Fruit fly (Drosophila melanogaster): ENCODE measurements around the gene CG33700.

Gene CG33700

dm6 chr3L:9508653-9509036 is 16.7 kb downstream of the CG33700 start (continued):
- TF ChIP-seq Usf (GFP tag; optimal IDR thresholded peaks at IDR 0.05): no peak
- 0 out of 2 replicates have a peak, but pooled peaks have one; percentile 10 for TF ChIP-seq CG9932 (GFP tag; IDR thresholded peaks at IDR 0.05)
- TF ChIP-seq Hey (tag; optimal IDR thresholded peaks at IDR 0.05): no peak
- no peak for TF ChIP-seq CG12942 (GFP tag; optimal IDR thresholded peaks at IDR 0.05)
- TF ChIP-seq Atf3 (GFP tag; optimal IDR thresholded peaks at IDR 0.05): no peak
- TF ChIP-seq Oli (tag; optimal IDR thresholded peaks at IDR 0.05): peak; percentile 60
- TF ChIP-seq pan (optimal IDR thresholded peaks at IDR 0.05): peak in 1 of 2 experiments; percentile 29
- peak in 1 of 2 experiments; percentile 28 for TF ChIP-seq pan (GFP tag; optimal IDR thresholded peaks at IDR 0.05 in 1 of 2, IDR thresholded peaks at IDR 0.05 in 1 of 2)
- no peak for TF ChIP-seq CG14014 (GFP tag; IDR thresholded peaks at IDR 0.05)
- TF ChIP-seq Ada2b (GFP tag; IDR thresholded peaks at IDR 0.05): no peak; the same call in 1 of the 2 replicates
- peak; percentile 43 for TF ChIP-seq CG9817 (tag; optimal IDR thresholded peaks at IDR 0.05)
- no peak for TF ChIP-seq eve (GFP tag; optimal IDR thresholded peaks at IDR 0.05)
- peak; percentile 61 for TF ChIP-seq CG3407 (GFP tag; optimal IDR thresholded peaks at IDR 0.05)
- TF ChIP-seq trh (GFP tag; optimal IDR thresholded peaks at IDR 0.05): peak; percentile 0
- TF ChIP-seq crp (GFP tag; optimal IDR thresholded peaks at IDR 0.05): peak in 1 of 2 experiments; percentile 6
- TF ChIP-seq Fer1 (GFP tag; optimal IDR thresholded peaks at IDR 0.05): peak; percentile 34
- TF ChIP-seq ttk (GFP tag; IDR thresholded peaks at IDR 0.05): peak; percentile 57; the same call in 1 of the 2 replicates
- TF ChIP-seq CrebB (tag; optimal IDR thresholded peaks at IDR 0.05): no peak
- TF ChIP-seq CG13624 (GFP tag; optimal IDR thresholded peaks at IDR 0.05): no peak
- no peak for TF ChIP-seq bab2 (GFP tag; optimal IDR thresholded peaks at IDR 0.05)
- TF ChIP-seq dmrt99B (tag; optimal IDR thresholded peaks at IDR 0.05): peak; percentile 80
- no peak for TF ChIP-seq Oaz (GFP tag; IDR thresholded peaks at IDR 0.05)
- TF ChIP-seq abd-A (tag; optimal IDR thresholded peaks at IDR 0.05): no peak
- TF ChIP-seq stc (GFP tag; IDR thresholded peaks at IDR 0.05): 0 out of 2 replicates have a peak, but pooled peaks have one; percentile 21
- TF ChIP-seq Lim3 (GFP tag; IDR thresholded peaks at IDR 0.05): no peak
- TF ChIP-seq emc (GFP tag; optimal IDR thresholded peaks at IDR 0.05): no peak
- TF ChIP-seq CG5245 (GFP tag; optimal IDR thresholded peaks at IDR 0.05): peak; percentile 27
- TF ChIP-seq Hr51 (GFP tag; optimal IDR thresholded peaks at IDR 0.05): peak in 1 of 2 experiments; percentile 75
- no peak for TF ChIP-seq CG16779 (GFP tag; IDR thresholded peaks at IDR 0.05)
- peak; percentile 44 for TF ChIP-seq bcd (GFP tag; optimal IDR thresholded peaks at IDR 0.05)
- TF ChIP-seq hkb (optimal IDR thresholded peaks at IDR 0.05): no peak
- TF ChIP-seq hkb (GFP tag; IDR thresholded peaks at IDR 0.05): peak; percentile 54
- TF ChIP-seq nom (GFP tag; optimal IDR thresholded peaks at IDR 0.05): no peak
- TF ChIP-seq CG12391 (tag; optimal IDR thresholded peaks at IDR 0.05): peak; percentile 77
- 0 out of 2 replicates have a peak, but pooled peaks have one; percentile 5 for TF ChIP-seq CG14441 (GFP tag; IDR thresholded peaks at IDR 0.05)
- TF ChIP-seq CG4730 (GFP tag; IDR thresholded peaks at IDR 0.05): no peak
- TF ChIP-seq tap (tag; optimal IDR thresholded peaks at IDR 0.05): peak; percentile 65
- TF ChIP-seq lmd (GFP tag; IDR thresholded peaks at IDR 0.05): peak; percentile 44
- 0 out of 3 replicates have a peak, but pooled peaks have one; percentile 13 for TF ChIP-seq CG11695 (GFP tag; IDR thresholded peaks at IDR 0.05)
- TF ChIP-seq Hmx (GFP tag; optimal IDR thresholded peaks at IDR 0.05): no peak
- TF ChIP-seq CG8359 (GFP tag; optimal IDR thresholded peaks at IDR 0.05; ENCODE audit: borderline replicate concordance): no peak
- TF ChIP-seq CG6175 (GFP tag; IDR thresholded peaks at IDR 0.05): no peak
- no peak for TF ChIP-seq vfl (GFP tag; optimal IDR thresholded peaks at IDR 0.05)
- TF ChIP-seq insv (GFP tag; optimal IDR thresholded peaks at IDR 0.05): no peak
- peak; percentile 15 for TF ChIP-seq CG15696 (tag; optimal IDR thresholded peaks at IDR 0.05)
- peak; percentile 20; the same call in 1 of the 2 replicates for TF ChIP-seq vvl (GFP tag; IDR thresholded peaks at IDR 0.05)
- no peak for TF ChIP-seq repo (GFP tag; optimal IDR thresholded peaks at IDR 0.05)
- TF ChIP-seq ranshi (GFP tag; IDR thresholded peaks at IDR 0.05): peak; percentile 7; the same call in 1 of the 2 replicates
- TF ChIP-seq fd96Cb (tag; optimal IDR thresholded peaks at IDR 0.05): peak; percentile 67
- peak; percentile 71 for TF ChIP-seq nmo (GFP tag; optimal IDR thresholded peaks at IDR 0.05)
- TF ChIP-seq az2 (GFP tag; optimal IDR thresholded peaks at IDR 0.05): peak; percentile 12
- no peak for TF ChIP-seq CG9609 (GFP tag; optimal IDR thresholded peaks at IDR 0.05)

Measured in whole organism, embryonic.